Fruit fly (Drosophila melanogaster) whole organism, embryonic: ENCODE data around the gene CG6398.
A peak's percentile ranks its signal among the peaks of the same experiment; 100 is the strongest.

ENCODE experiments used
- Atf-2 ChIP-seq: fragments of 200-800 bp; sonication (Bioruptor generic); optimal IDR thresholded peaks from 2 replicates; lab custom pipeline; 2016; ENCODE audit warnings: missing biosample characterization, missing genetic modification characterization
- CG10267 ChIP-seq: fragments of 200-800 bp; sonication (Bioruptor generic); optimal IDR thresholded peaks from 2 replicates; lab custom pipeline; 2018; ENCODE audit warnings: missing biosample characterization, mild to moderate bottlenecking, missing genetic modification characterization, moderate library complexity
- CG10366 ChIP-seq: fragments of 200-800 bp; sonication (Bioruptor generic); IDR thresholded peaks from 2 replicates; pipeline ENCODE4 v1.3.6; 2022; ENCODE audit warnings: missing biosample characterization, missing genetic modification characterization
- CG11093 ChIP-seq: fragments of 200-800 bp; sonication (Bioruptor generic); IDR thresholded peaks from 3 replicates; pipeline ENCODE4 v1.3.6; 2022; ENCODE audit warnings: missing biosample characterization, missing genetic modification characterization
- CG1233 ChIP-seq: fragments of 200-800 bp; sonication (Bioruptor generic); optimal IDR thresholded peaks from 4 replicates; lab custom pipeline; 2018; ENCODE audit warnings: missing biosample characterization, mild to moderate bottlenecking, missing genetic modification characterization
- CG13624 ChIP-seq: fragments of 200-800 bp; sonication (Bioruptor generic); optimal IDR thresholded peaks from 2 replicates; lab custom pipeline; 2016; ENCODE audit warnings: missing biosample characterization, missing genetic modification characterization
- CG16779 ChIP-seq: fragments of 200-800 bp; sonication (Bioruptor generic); IDR thresholded peaks from 2 replicates; pipeline ENCODE4 v1.3.6; 2022; ENCODE audit warnings: missing biosample characterization, missing genetic modification characterization
- CG16813 ChIP-seq: fragments of 200-800 bp; sonication (Bioruptor generic); IDR thresholded peaks from 3 replicates; pipeline ENCODE4 v1.3.6; 2022; ENCODE audit warnings: missing biosample characterization, missing genetic modification characterization; ENCODE audit not compliant: partially characterized antibody
- CG18619 ChIP-seq: fragments of 200-800 bp; sonication (Bioruptor generic); optimal IDR thresholded peaks from 3 replicates; lab custom pipeline; 2017; ENCODE audit warnings: missing biosample characterization, mild to moderate bottlenecking, missing genetic modification characterization
- CG32532 ChIP-seq: fragments of 200-800 bp; sonication (Bioruptor generic); IDR thresholded peaks from 2 replicates; pipeline ENCODE4 v1.3.6; 2022; ENCODE audit warnings: missing biosample characterization, missing genetic modification characterization
- CG33213 ChIP-seq: fragments of 200-800 bp; sonication (Bioruptor generic); optimal IDR thresholded peaks from 3 replicates; lab custom pipeline; 2016; ENCODE audit warnings: missing biosample characterization, missing genetic modification characterization
- CG34376 ChIP-seq: fragments of 200-800 bp; sonication (Bioruptor generic); optimal IDR thresholded peaks from 2 replicates; lab custom pipeline; 2018; ENCODE audit warnings: missing biosample characterization, mild to moderate bottlenecking, missing genetic modification characterization
- CG34422 ChIP-seq: fragments of 200-800 bp; sonication (Bioruptor generic); IDR thresholded peaks from 3 replicates; pipeline ENCODE4 v1.3.6; 2022; ENCODE audit warnings: missing biosample characterization, missing genetic modification characterization
- CG3847 ChIP-seq: fragments of 200-800 bp; sonication (Bioruptor generic); IDR thresholded peaks from 2 replicates; pipeline ENCODE4 v1.3.6; 2022; ENCODE audit warnings: missing biosample characterization, missing genetic modification characterization
- CG4424 ChIP-seq: fragments of 200-800 bp; sonication (Bioruptor generic); optimal IDR thresholded peaks from 3 replicates; lab custom pipeline; 2016; ENCODE audit warnings: missing biosample characterization, missing genetic modification characterization
- CG7786 ChIP-seq: fragments of 200-800 bp; sonication (Bioruptor generic); optimal IDR thresholded peaks from 2 replicates; lab custom pipeline; 2016; ENCODE audit warnings: missing biosample characterization, missing genetic modification characterization
- CG8478 ChIP-seq: fragments of >200 bp; optimal IDR thresholded peaks from 2 replicates; lab custom pipeline; 2018
- CG8944 ChIP-seq: fragments of 200-800 bp; sonication (Bioruptor generic); optimal IDR thresholded peaks from 3 replicates; lab custom pipeline; 2016; ENCODE audit warnings: missing biosample characterization, missing genetic modification characterization
- CG9932 ChIP-seq: fragments of 200-800 bp; sonication (Bioruptor generic); IDR thresholded peaks from 2 replicates; pipeline ENCODE4 v1.3.6; 2022; ENCODE audit warnings: missing biosample characterization, missing genetic modification characterization
- Chrac-16 ChIP-seq: fragments of 200-800 bp; sonication (Bioruptor generic); optimal IDR thresholded peaks from 3 replicates; lab custom pipeline; 2016; ENCODE audit warnings: missing biosample characterization, missing genetic modification characterization
- Elba2 ChIP-seq: fragments of 200-800 bp; sonication (Bioruptor generic); optimal IDR thresholded peaks from 3 replicates; lab custom pipeline; 2016; ENCODE audit warnings: missing biosample characterization, missing genetic modification characterization
- Gug ChIP-seq: fragments of 200-800 bp; sonication (Bioruptor generic); IDR thresholded peaks from 4 replicates; pipeline ENCODE4 v1.3.6; 2022; ENCODE audit warnings: missing biosample characterization, missing genetic modification characterization
- Hmx ChIP-seq: fragments of 200-800 bp; sonication (Bioruptor generic); optimal IDR thresholded peaks from 2 replicates; lab custom pipeline; 2016; ENCODE audit warnings: missing biosample characterization, missing genetic modification characterization
- Hr3 ChIP-seq: fragments of 200-800 bp; sonication (Bioruptor generic); optimal IDR thresholded peaks from 3 replicates; lab custom pipeline; 2016; ENCODE audit warnings: missing biosample characterization, missing genetic modification characterization
- Hr78 ChIP-seq, 2 experiments: fragments of 200-800 bp in 1 of 2; fragments of >200 bp in 1 of 2; sonication (Bioruptor generic) in 1 of 2; optimal IDR thresholded peaks; 2 replicates each; lab custom pipeline; 2017 to 2019; ENCODE audit warnings: missing biosample characterization in 2 of 2, missing genetic modification characterization in 2 of 2, mild to moderate bottlenecking in 1 of 2, moderate library complexity in 1 of 2
- Lim3 ChIP-seq: fragments of 200-800 bp; sonication (Bioruptor generic); IDR thresholded peaks from 2 replicates; pipeline ENCODE4 v1.3.6; 2022; ENCODE audit warnings: missing biosample characterization, missing genetic modification characterization
- NC2β ChIP-seq: fragments of 200-800 bp; sonication (Bioruptor generic); optimal IDR thresholded peaks from 2 replicates; lab custom pipeline; 2016; ENCODE audit warnings: missing biosample characterization, missing genetic modification characterization
- NFAT ChIP-seq: fragments of 200-800 bp; sonication (Bioruptor generic); IDR thresholded peaks from 2 replicates; pipeline ENCODE4 v1.3.6; 2022; ENCODE audit warnings: missing biosample characterization, missing genetic modification characterization
- Oaz ChIP-seq: fragments of 200-800 bp; sonication (Bioruptor generic); IDR thresholded peaks from 2 replicates; pipeline ENCODE4 v1.3.6; 2022; ENCODE audit warnings: missing biosample characterization, missing genetic modification characterization
- Pdp1 ChIP-seq, 2 experiments: fragments of 200-800 bp; sonication (Bioruptor generic); optimal IDR thresholded peaks; 3 replicates each; lab custom pipeline; 2016; ENCODE audit warnings: missing biosample characterization in 2 of 2, missing genetic modification characterization in 2 of 2, mild to moderate bottlenecking in 1 of 2, moderate library complexity in 1 of 2
- Ptx1 ChIP-seq: fragments of 200-800 bp; sonication (Bioruptor generic); IDR thresholded peaks from 2 replicates; pipeline ENCODE4 v1.3.6; 2022; ENCODE audit warnings: missing biosample characterization, missing genetic modification characterization
- Vsx1 ChIP-seq: fragments of 200-800 bp; sonication (Bioruptor generic); optimal IDR thresholded peaks from 2 replicates; lab custom pipeline; 2017; ENCODE audit warnings: missing biosample characterization, mild to moderate bottlenecking, missing genetic modification characterization, missing genetic modification reagents
- ab ChIP-seq: fragments of 200-800 bp; sonication (Bioruptor generic); optimal IDR thresholded peaks from 2 replicates; lab custom pipeline; 2016; ENCODE audit warnings: missing biosample characterization, missing genetic modification characterization
- al ChIP-seq: fragments of 200-800 bp; sonication (Bioruptor generic); IDR thresholded peaks from 2 replicates; pipeline ENCODE4 v1.3.6; 2022; ENCODE audit warnings: missing biosample characterization, missing genetic modification characterization
- ap ChIP-seq: fragments of 200-800 bp; sonication (Bioruptor generic); IDR thresholded peaks from 2 replicates; pipeline ENCODE4 v1.3.6; 2022; ENCODE audit warnings: missing biosample characterization, missing genetic modification characterization
- bbx ChIP-seq: fragments of 200-800 bp; sonication (Bioruptor generic); IDR thresholded peaks from 2 replicates; pipeline ENCODE4 v1.3.6; 2022; ENCODE audit warnings: missing biosample characterization, missing genetic modification characterization; ENCODE audit not compliant: partially characterized antibody
- cato ChIP-seq: fragments of 200-800 bp; sonication (Bioruptor generic); optimal IDR thresholded peaks from 2 replicates; lab custom pipeline; 2016; ENCODE audit warnings: missing biosample characterization, missing genetic modification characterization, borderline replicate concordance
- chn ChIP-seq: fragments of 200-800 bp; sonication (Bioruptor generic); optimal IDR thresholded peaks from 2 replicates; lab custom pipeline; 2016; ENCODE audit warnings: missing biosample characterization, missing genetic modification characterization
- en ChIP-seq: fragments of 200-800 bp; sonication (Bioruptor generic); optimal IDR thresholded peaks from 2 replicates; lab custom pipeline; 2016; ENCODE audit warnings: missing biosample characterization, missing genetic modification characterization
- esg ChIP-seq: fragments of 200-800 bp; sonication (Bioruptor generic); conservative IDR thresholded peaks from 2 replicates; pipeline ENCODE4 v1.3.6; 2022; ENCODE audit warnings: missing biosample characterization, missing genetic modification characterization
- h ChIP-seq: fragments of >200 bp; optimal IDR thresholded peaks from 2 replicates; lab custom pipeline; 2017
- ind ChIP-seq: fragments of 200-800 bp; sonication (Bioruptor generic); optimal IDR thresholded peaks from 3 replicates; lab custom pipeline; 2016; ENCODE audit warnings: missing biosample characterization, missing genetic modification characterization
- jumu ChIP-seq: fragments of 200-800 bp; sonication (Bioruptor generic); optimal IDR thresholded peaks from 3 replicates; lab custom pipeline; 2016; ENCODE audit warnings: missing biosample characterization, missing genetic modification characterization
- onecut ChIP-seq: fragments of 200-800 bp; sonication (Bioruptor generic); IDR thresholded peaks from 2 replicates; pipeline ENCODE4 v1.3.6; 2022; ENCODE audit warnings: missing biosample characterization, missing genetic modification characterization
- salm ChIP-seq: fragments of 200-800 bp; sonication (Bioruptor generic); optimal IDR thresholded peaks from 2 replicates; lab custom pipeline; 2018; ENCODE audit warnings: missing biosample characterization, mild to moderate bottlenecking, missing genetic modification characterization
- sens ChIP-seq: fragments of 200-800 bp; sonication (Bioruptor generic); peaks from one replicate; lab custom pipeline; 2016; ENCODE audit warnings: missing biosample characterization, missing genetic modification characterization
- tap ChIP-seq: fragments of 200-800 bp; optimal IDR thresholded peaks from 3 replicates; lab custom pipeline; 2019; ENCODE audit warnings: missing biosample characterization, mild to moderate bottlenecking, missing genetic modification characterization, moderate library complexity
- tio ChIP-seq: fragments of 200-800 bp; sonication (Bioruptor generic); optimal IDR thresholded peaks from 2 replicates; lab custom pipeline; 2017; ENCODE audit warnings: missing biosample characterization, missing genetic modification characterization, inconsistent platforms
- unpg ChIP-seq: fragments of 200-800 bp; sonication (Bioruptor generic); optimal IDR thresholded peaks from 3 replicates; lab custom pipeline; 2018; ENCODE audit warnings: missing biosample characterization, mild to moderate bottlenecking, missing genetic modification characterization, moderate library complexity
- usp ChIP-seq: fragments of >200 bp; optimal IDR thresholded peaks from 2 replicates; lab custom pipeline; 2017; ENCODE audit warnings: missing biosample characterization, missing genetic modification characterization
- wdn ChIP-seq: fragments of 200-800 bp; sonication (Bioruptor generic); IDR thresholded peaks from 2 replicates; pipeline ENCODE4 v1.3.6; 2022; ENCODE audit warnings: missing biosample characterization, missing genetic modification characterization
- wor ChIP-seq: fragments of 200-800 bp; sonication (Bioruptor generic); IDR thresholded peaks from 2 replicates; pipeline ENCODE4 v1.3.6; 2022; ENCODE audit warnings: missing biosample characterization, missing genetic modification characterization
- zf30C ChIP-seq: fragments of 200-800 bp; sonication (Bioruptor generic); optimal IDR thresholded peaks from 3 replicates; lab custom pipeline; 2018; ENCODE audit warnings: missing biosample characterization, mild to moderate bottlenecking, missing genetic modification characterization

CG6398 gene

dm6 chrX:17844623-17845022, 14.0 kb downstream of the CG6398 start, which contains the start of the genes CG8142 and Ucp4A (continued):
- TF ChIP-seq Atf-2 (GFP tag; lab: Kevin White, UChicago): peak; percentile 20
- TF ChIP-seq salm: peak; percentile 61
- no peak for TF ChIP-seq Hmx
- TF ChIP-seq ap (GFP tag; lab: Robert Waterston, UW): peak; percentile 93
- TF ChIP-seq CG34376 (GFP tag; lab: Kevin White, UChicago): peak; percentile 75
- peak; percentile 98 for TF ChIP-seq Ptx1 (GFP tag; lab: Robert Waterston, UW)
- TF ChIP-seq Hr78 (GFP tag; optimal IDR thresholded peaks at IDR 0.05; lab: Kevin White, UChicago): peak in 1 of 2 experiments; percentile 99
- TF ChIP-seq CG8944 (GFP tag; lab: Kevin White, UChicago): peak; percentile 47
- peak; percentile 91 for TF ChIP-seq NFAT (GFP tag; lab: Robert Waterston, UW)
- peak; percentile 91 for TF ChIP-seq zf30C (GFP tag; lab: Kevin White, UChicago)
- TF ChIP-seq CG1233 (GFP tag; lab: Kevin White, UChicago): peak; percentile 89
- peak; percentile 96 for TF ChIP-seq CG11093 (GFP tag; lab: Robert Waterston, UW)
- TF ChIP-seq chn (GFP tag; lab: Kevin White, UChicago): peak; percentile 73
- TF ChIP-seq CG10267 (tag; lab: Kevin White, UChicago): peak; percentile 88
- TF ChIP-seq onecut (GFP tag; lab: Robert Waterston, UW): peak; percentile 82
- TF ChIP-seq unpg (GFP tag; lab: Kevin White, UChicago): peak; percentile 91
- peak; percentile 92 for TF ChIP-seq Oaz (GFP tag; lab: Robert Waterston, UW)
- TF ChIP-seq tap (tag; lab: Kevin White, UChicago): peak; percentile 84
- peak; percentile 87 for TF ChIP-seq Lim3 (GFP tag; lab: Robert Waterston, UW)
- peak; percentile 96 for TF ChIP-seq CG9932 (GFP tag; lab: Robert Waterston, UW)
- peak; percentile 65 for TF ChIP-seq ab
- TF ChIP-seq Chrac-16 (GFP tag; lab: Kevin White, UChicago): peak; percentile 92
- TF ChIP-seq cato (GFP tag; lab: Kevin White, UChicago): peak; percentile 86
- peak; percentile 92 for TF ChIP-seq Gug
- no peak for TF ChIP-seq usp (GFP tag; lab: Kevin White, UChicago)
- peak; percentile 98 for TF ChIP-seq CG3847
- TF ChIP-seq h (lab: Kevin White, UChicago): no peak
- TF ChIP-seq CG33213 (GFP tag; lab: Kevin White, UChicago): peak; percentile 28
- TF ChIP-seq al (GFP tag; lab: Robert Waterston, UW): peak; percentile 93
- TF ChIP-seq CG32532 (GFP tag; lab: Robert Waterston, UW): peak; percentile 95
- TF ChIP-seq CG13624 (GFP tag; lab: Kevin White, UChicago): peak; percentile 48
- TF ChIP-seq Hr3 (GFP tag; lab: Kevin White, UChicago): peak; percentile 92
- peak; percentile 91 for TF ChIP-seq tio (GFP tag; lab: Kevin White, UChicago)
- TF ChIP-seq bbx (GFP tag; lab: Robert Waterston, UW): no peak
- TF ChIP-seq Vsx1 (GFP tag; lab: Kevin White, UChicago): peak; percentile 68
- TF ChIP-seq CG16779 (GFP tag; lab: Robert Waterston, UW): peak; percentile 86
- peak; percentile 86 for TF ChIP-seq CG18619
- TF ChIP-seq Pdp1 (GFP tag; optimal IDR thresholded peaks at IDR 0.05; lab: Kevin White, UChicago): peak; percentile 49 to 65
- TF ChIP-seq CG4424 (GFP tag; lab: Kevin White, UChicago): peak; percentile 91
- TF ChIP-seq NC2β: no peak
- peak; percentile 95 for TF ChIP-seq wor (GFP tag; lab: Robert Waterston, UW)
- TF ChIP-seq sens: peak; percentile 86
- TF ChIP-seq CG34422 (GFP tag; lab: Robert Waterston, UW): peak; percentile 97
- TF ChIP-seq CG7786 (GFP tag; lab: Kevin White, UChicago): peak; percentile 46
- peak; percentile 27 for TF ChIP-seq jumu (GFP tag; lab: Kevin White, UChicago)
- peak; percentile 48 for TF ChIP-seq Elba2 (GFP tag; lab: Kevin White, UChicago)
- TF ChIP-seq en: no peak
- 0 out of 3 replicates have a peak, but pooled peaks have one; percentile 41 for TF ChIP-seq CG16813 (GFP tag; lab: Robert Waterston, UW)
- TF ChIP-seq wdn (GFP tag; lab: Robert Waterston, UW): peak; percentile 93
- peak; percentile 97 for TF ChIP-seq esg (GFP tag; lab: Robert Waterston, UW)
- TF ChIP-seq CG8478 (lab: Kevin White, UChicago): no peak
- TF ChIP-seq CG10366: peak; percentile 96
- TF ChIP-seq ind (GFP tag; lab: Kevin White, UChicago): peak; percentile 93
